Worm (Caenorhabditis elegans): ENCODE results near the gene spas-1.

- TF ChIP-seq dao-5 (tag; optimal IDR thresholded peaks at IDR 0.05): no peak
- no peak for TF ChIP-seq him-1 (tag; optimal IDR thresholded peaks at IDR 0.05)
Observed at ce11 chrV:9133950-9134349, 41.6 kb upstream of the spas-1 start, which contains the start of gene B0222.1.
